Fruit fly (Drosophila melanogaster) whole organism: ENCODE results near the gene Poc1.

Experiments
- CG8478 ChIP-seq: fragments of >200 bp; optimal IDR thresholded peaks from 2 replicates; lab custom pipeline; 2018; ENCODE audit warnings: inconsistent platforms
- Dll ChIP-seq: fragments of >200 bp; optimal IDR thresholded peaks from 2 replicates; lab custom pipeline; 2017
- EcR ChIP-seq, 2 experiments: fragments of >200 bp; optimal IDR thresholded peaks; 2 replicates each; lab custom pipeline; 2017; ENCODE audit warnings: missing biosample characterization in 2 of 2, missing genetic modification characterization in 2 of 2, missing genetic modification reagents in 2 of 2
- pan ChIP-seq: fragments of >200 bp; optimal IDR thresholded peaks from 2 replicates; lab custom pipeline; 2017
- psq ChIP-seq: fragments of >200 bp; optimal IDR thresholded peaks from 2 replicates; lab custom pipeline; 2017
- usp ChIP-seq: fragments of >200 bp; optimal IDR thresholded peaks from 2 replicates; lab custom pipeline; 2017; ENCODE audit warnings: missing biosample characterization, missing genetic modification characterization, mixed read lengths

Gene Poc1

dm6 chr3L:13384489-13384888 is 5.3 kb downstream of the Poc1 start, which contains the start of gene CG14110:
Gene CG14110 (plus strand): TSS chr3L:13384789.
- TF ChIP-seq pan (lab: Kevin White, UChicago) = no peak

DNA sequence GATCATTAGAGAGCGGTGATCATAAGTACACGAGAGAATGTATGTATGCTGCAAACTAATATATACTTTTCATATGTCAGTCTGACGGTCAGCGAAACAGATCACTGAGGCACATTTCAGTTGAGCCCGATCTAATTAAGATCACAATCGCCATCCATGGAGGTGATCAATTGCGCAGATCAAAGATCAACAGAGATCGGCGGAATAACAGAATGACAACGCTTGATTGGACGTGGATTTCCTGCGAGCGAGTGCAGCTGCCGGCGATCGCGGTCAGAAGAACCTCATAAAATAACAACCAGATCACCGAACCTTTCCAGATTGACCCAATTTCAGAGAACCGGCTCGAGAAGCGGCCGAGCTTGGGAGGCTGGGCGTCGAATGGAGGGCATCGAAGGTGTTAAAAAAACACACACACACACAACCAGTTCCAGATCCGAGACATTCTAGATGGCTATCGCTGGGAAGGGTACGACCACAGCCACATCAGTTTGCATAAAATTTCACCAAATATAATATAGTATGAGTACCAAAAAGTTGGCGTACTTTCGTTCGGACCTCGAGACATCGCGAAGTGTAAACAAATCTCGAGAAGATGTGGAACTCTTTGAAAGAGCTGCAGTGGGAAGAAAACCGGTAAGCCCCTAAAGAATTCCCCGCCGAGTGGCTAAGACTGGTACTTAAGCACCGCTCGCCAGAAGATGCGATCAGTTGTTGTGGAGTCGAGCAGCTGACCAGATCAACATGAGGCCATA is 7.6 kb downstream of the Poc1 start, which contains the start of gene ImpL1:
Gene ImpL1, plus strand, starts transcription at position 705 of the 755 bp plus-strand sequence.
- TF ChIP-seq CG8478 (no peak), usp (no peak), psq (lab: Kevin White, UChicago) (no peak), EcR (GFP tag; optimal IDR thresholded peaks at IDR 0.05; lab: Kevin White, UChicago) (no peak), pan (lab: Kevin White, UChicago) (no peak), Dll (lab: Kevin White, UChicago) (no peak)

dm6 chr3L:13381160-13381559 is 8.6 kb downstream of the Poc1 start, which contains the start of gene CG14107:
Gene CG14107 (minus strand): TSS chr3L:13381346.
- no peak for TF ChIP-seq usp
- TF ChIP-seq CG8478 = no peak
- no peak for TF ChIP-seq Dll (lab: Kevin White, UChicago)
- no peak for TF ChIP-seq pan (lab: Kevin White, UChicago)
- TF ChIP-seq psq (lab: Kevin White, UChicago) = no peak
- no peak for TF ChIP-seq EcR (GFP tag; optimal IDR thresholded peaks at IDR 0.05; lab: Kevin White, UChicago)

- no peak for TF ChIP-seq usp
- no peak for TF ChIP-seq Dll (lab: Kevin White, UChicago)
- no peak for TF ChIP-seq CG8478
- TF ChIP-seq EcR (GFP tag; optimal IDR thresholded peaks at IDR 0.05; lab: Kevin White, UChicago) = no peak
- TF ChIP-seq psq (lab: Kevin White, UChicago) = no peak
- TF ChIP-seq pan (lab: Kevin White, UChicago) = no peak
These were observed 11.6 kb downstream of the Poc1 start, which contains the start of gene SNCF for dm6 chr3L:13378202-13378601. Gene SNCF (plus strand): TSS chr3L:13378583.

DNA sequence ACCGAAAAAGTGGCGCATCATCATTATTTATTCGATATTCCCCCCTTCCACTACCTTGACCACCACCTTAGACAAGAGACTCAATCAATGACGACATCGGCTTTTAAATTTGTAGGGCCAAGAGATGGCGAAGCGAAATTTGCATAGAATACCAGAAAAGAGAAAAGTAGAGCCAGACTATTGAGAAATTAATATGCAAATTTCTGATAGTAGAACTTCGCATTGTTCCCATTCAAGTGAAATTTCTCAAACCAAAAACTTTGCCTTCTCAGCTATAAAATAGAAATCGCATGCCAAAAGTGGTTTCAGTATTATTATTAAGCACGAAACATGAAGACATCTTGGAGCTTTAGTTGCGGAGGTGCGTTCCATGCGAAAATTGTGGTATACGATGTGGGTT is 12.1 kb downstream of the Poc1 start, which contains the start of gene CG14111:
Gene CG14111, plus strand, starts transcription at position 301 of the 400 bp plus-strand sequence.
- no peak for TF ChIP-seq usp

- TF ChIP-seq usp (no peak), CG8478 (no peak), Dll (lab: Kevin White, UChicago) (no peak), pan (lab: Kevin White, UChicago) (no peak), psq (lab: Kevin White, UChicago) (no peak), EcR (GFP tag; optimal IDR thresholded peaks at IDR 0.05; lab: Kevin White, UChicago) (no peak)
These were observed 33.6 kb downstream of the Poc1 start, which contains the start of gene Nplp2 for dm6 chr3L:13356084-13356693. Gene Nplp2 (plus strand): TSS chr3L:13356376.

DNA sequence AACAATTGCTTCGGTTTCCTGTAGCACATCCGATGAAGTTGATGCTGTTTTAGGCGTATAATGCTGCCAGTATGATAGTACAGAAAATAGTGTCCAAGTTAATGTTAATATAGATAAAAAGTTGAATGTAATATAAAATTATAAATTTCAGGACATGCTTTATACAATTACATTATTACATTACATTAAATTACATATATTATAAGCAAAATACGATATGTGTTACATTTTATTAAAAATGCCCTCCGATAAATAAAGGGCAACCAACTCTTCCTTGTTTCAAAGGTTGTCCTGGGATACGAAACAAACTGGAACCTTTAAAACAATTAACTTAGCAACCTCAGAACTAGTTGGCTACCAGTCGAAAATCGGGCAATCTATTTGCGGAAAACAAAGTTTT is 41.1 kb downstream of the Poc1 start, which contains the start of gene CG17687:
Gene CG17687, plus strand, starts transcription at position 301 of the 400 bp plus-strand sequence.
- TF ChIP-seq Dll (lab: Kevin White, UChicago) (no peak), usp (no peak), psq (lab: Kevin White, UChicago) (no peak)
